Fruit fly (Drosophila melanogaster) whole organism, embryonic: Measurements from ENCODE around the gene glu.

Experiments
- ATbp ChIP-seq: fragments of 200-800 bp; sonication (Bioruptor generic); optimal IDR thresholded peaks from 2 replicates; lab custom pipeline; 2017; ENCODE audit warnings: missing biosample characterization, mild to moderate bottlenecking, missing genetic modification characterization, missing genetic modification reagents
- Ada2b ChIP-seq: fragments of 200-800 bp; sonication (Bioruptor generic); IDR thresholded peaks from 2 replicates; pipeline ENCODE4 v1.3.6; 2022; ENCODE audit warnings: missing biosample characterization, missing genetic modification characterization
- CG10462 ChIP-seq: fragments of 200-800 bp; sonication (Bioruptor generic); optimal IDR thresholded peaks from 2 replicates; lab custom pipeline; 2016; ENCODE audit warnings: missing biosample characterization, missing genetic modification characterization
- CG10654 ChIP-seq: fragments of 200-800 bp; sonication (Bioruptor generic); optimal IDR thresholded peaks from 2 replicates; lab custom pipeline; 2016; ENCODE audit warnings: missing biosample characterization, missing genetic modification characterization
- CG12299 ChIP-seq: fragments of 200-800 bp; sonication (Bioruptor generic); optimal IDR thresholded peaks from 2 replicates; lab custom pipeline; 2018; ENCODE audit warnings: missing biosample characterization, mild to moderate bottlenecking, missing genetic modification characterization
- CG14710 ChIP-seq: fragments of 200-800 bp; sonication (Bioruptor generic); optimal IDR thresholded peaks from 3 replicates; lab custom pipeline; 2019; ENCODE audit warnings: missing biosample characterization, mild to moderate bottlenecking, missing genetic modification characterization, moderate library complexity
- CG14860 ChIP-seq: fragments of 200-800 bp; sonication (Bioruptor generic); IDR thresholded peaks from 3 replicates; pipeline ENCODE4 v1.3.6; 2022; ENCODE audit warnings: missing biosample characterization, missing genetic modification characterization; ENCODE audit not compliant: partially characterized antibody
- CG14965 ChIP-seq: fragments of 200-800 bp; sonication (Bioruptor generic); optimal IDR thresholded peaks from 2 replicates; lab custom pipeline; 2016; ENCODE audit warnings: missing biosample characterization, missing genetic modification characterization, borderline replicate concordance
- CG15696 ChIP-seq: fragments of 200-800 bp; sonication (Bioruptor generic); optimal IDR thresholded peaks from 2 replicates; lab custom pipeline; 2019; ENCODE audit warnings: missing biosample characterization, mild to moderate bottlenecking, missing genetic modification characterization, moderate library complexity
- CG3065 ChIP-seq: fragments of 200-800 bp; sonication (Bioruptor generic); optimal IDR thresholded peaks from 2 replicates; lab custom pipeline; 2016; ENCODE audit warnings: missing biosample characterization, missing genetic modification characterization
- CG33213 ChIP-seq: fragments of 200-800 bp; sonication (Bioruptor generic); optimal IDR thresholded peaks from 3 replicates; lab custom pipeline; 2016; ENCODE audit warnings: missing biosample characterization, missing genetic modification characterization
- CG4360 ChIP-seq: fragments of 200-800 bp; sonication (Bioruptor generic); IDR thresholded peaks from 2 replicates; pipeline ENCODE4 v1.3.6; 2022; ENCODE audit warnings: missing biosample characterization, missing genetic modification characterization
- CG6254 ChIP-seq: fragments of 200-800 bp; sonication (Bioruptor generic); optimal IDR thresholded peaks from 3 replicates; lab custom pipeline; 2017; ENCODE audit warnings: mild to moderate bottlenecking, missing biosample characterization, missing genetic modification reagents, missing genetic modification characterization
- CG6654 ChIP-seq: fragments of 200-800 bp; sonication (Bioruptor generic); optimal IDR thresholded peaks from 2 replicates; lab custom pipeline; 2017; ENCODE audit warnings: missing biosample characterization, mild to moderate bottlenecking, missing genetic modification characterization
- CG7963 ChIP-seq: fragments of 200-800 bp; sonication (Bioruptor generic); IDR thresholded peaks from 3 replicates; pipeline ENCODE4 v1.3.6; 2022; ENCODE audit warnings: missing biosample characterization, missing genetic modification characterization; ENCODE audit not compliant: partially characterized antibody
- CG9727 ChIP-seq: fragments of 200-800 bp; sonication (Bioruptor generic); optimal IDR thresholded peaks from 3 replicates; lab custom pipeline; 2017; ENCODE audit warnings: missing biosample characterization, mild to moderate bottlenecking, missing genetic modification characterization
- CoRest ChIP-seq: fragments of 200-800 bp; sonication (Bioruptor generic); optimal IDR thresholded peaks from 3 replicates; lab custom pipeline; 2018; ENCODE audit warnings: missing biosample characterization, mild to moderate bottlenecking, missing genetic modification characterization, moderate library complexity
- D ChIP-seq, 2 experiments: fragments of 200-800 bp in 1 of 2; fragments of >200 bp in 1 of 2; sonication (Bioruptor generic) in 1 of 2; optimal IDR thresholded peaks; 2 replicates in 1 of 2; 3 replicates in 1 of 2; lab custom pipeline; 2017; ENCODE audit warnings: mild to moderate bottlenecking in 1 of 2, missing biosample characterization in 1 of 2, missing genetic modification characterization in 1 of 2, missing genetic modification reagents in 1 of 2
- Doc3 ChIP-seq: fragments of 200-800 bp; sonication (Bioruptor generic); IDR thresholded peaks from 3 replicates; pipeline ENCODE4 v1.3.6; 2022; ENCODE audit warnings: missing biosample characterization, missing genetic modification characterization; ENCODE audit not compliant: partially characterized antibody
- Eip74EF ChIP-seq, 2 experiments: fragments of 200-800 bp in 1 of 2; fragments of >200 bp in 1 of 2; sonication (Bioruptor generic) in 1 of 2; optimal IDR thresholded peaks; 2 replicates each; lab custom pipeline; 2017 to 2019; ENCODE audit warnings: missing biosample characterization in 2 of 2, missing genetic modification characterization in 2 of 2, mild to moderate bottlenecking in 1 of 2, moderate library complexity in 1 of 2
- Neu2 ChIP-seq: fragments of 200-800 bp; sonication (Bioruptor generic); optimal IDR thresholded peaks from 3 replicates; lab custom pipeline; 2016; ENCODE audit warnings: missing biosample characterization, missing genetic modification characterization, borderline replicate concordance
- NfI ChIP-seq: fragments of 200-800 bp; sonication (Bioruptor generic); optimal IDR thresholded peaks from 3 replicates; lab custom pipeline; 2018; ENCODE audit warnings: missing biosample characterization, mild to moderate bottlenecking, missing genetic modification characterization, moderate library complexity
- PHDP ChIP-seq: fragments of 200-800 bp; sonication (Bioruptor generic); optimal IDR thresholded peaks from 3 replicates; lab custom pipeline; 2018; ENCODE audit warnings: missing biosample characterization, mild to moderate bottlenecking, missing genetic modification characterization, moderate library complexity
- Ptx1 ChIP-seq: fragments of 200-800 bp; sonication (Bioruptor generic); IDR thresholded peaks from 2 replicates; pipeline ENCODE4 v1.3.6; 2022; ENCODE audit warnings: missing biosample characterization, missing genetic modification characterization
- Rx ChIP-seq: fragments of 200-800 bp; sonication (Bioruptor generic); IDR thresholded peaks from 2 replicates; pipeline ENCODE4 v1.3.6; 2022; ENCODE audit warnings: missing biosample characterization, missing genetic modification characterization
- Six4 ChIP-seq: fragments of 200-800 bp; sonication (Bioruptor generic); optimal IDR thresholded peaks from 2 replicates; lab custom pipeline; 2016; ENCODE audit warnings: missing biosample characterization, missing genetic modification characterization
- ato ChIP-seq: fragments of 200-800 bp; sonication (Bioruptor generic); IDR thresholded peaks from 2 replicates; pipeline ENCODE4 v1.3.6; 2022; ENCODE audit warnings: missing biosample characterization, missing genetic modification characterization; ENCODE audit not compliant: partially characterized antibody
- chm ChIP-seq: fragments of 200-800 bp; sonication (Bioruptor generic); IDR thresholded peaks from 2 replicates; pipeline ENCODE4 v1.3.6; 2022; ENCODE audit warnings: missing biosample characterization, missing genetic modification characterization
- eyg ChIP-seq: fragments of 200-800 bp; sonication (Bioruptor generic); optimal IDR thresholded peaks from 3 replicates; lab custom pipeline; 2016; ENCODE audit warnings: missing biosample characterization, missing genetic modification characterization
- gcm2 ChIP-seq: fragments of 200-800 bp; sonication (Bioruptor generic); optimal IDR thresholded peaks from 2 replicates; lab custom pipeline; 2016; ENCODE audit warnings: missing biosample characterization, missing genetic modification characterization
- grau ChIP-seq: fragments of 200-800 bp; optimal IDR thresholded peaks from 3 replicates; lab custom pipeline; 2019; ENCODE audit warnings: missing biosample characterization, mild to moderate bottlenecking, missing genetic modification characterization, moderate library complexity
- h ChIP-seq: fragments of >200 bp; optimal IDR thresholded peaks from 2 replicates; lab custom pipeline; 2017
- insv ChIP-seq, 2 experiments: fragments of 200-800 bp; sonication (Bioruptor generic); optimal IDR thresholded peaks; 3 replicates each; lab custom pipeline; 2016 to 2018; ENCODE audit warnings: missing biosample characterization in 2 of 2, missing genetic modification characterization in 2 of 2
- ken ChIP-seq: fragments of 200-800 bp; sonication (Bioruptor generic); IDR thresholded peaks from 3 replicates; pipeline ENCODE4 v1.3.6; 2022; ENCODE audit warnings: missing biosample characterization, missing genetic modification characterization
- knrl ChIP-seq: fragments of 200-800 bp; sonication (Bioruptor generic); IDR thresholded peaks from 3 replicates; pipeline ENCODE4 v1.3.6; 2022; ENCODE audit warnings: missing biosample characterization, missing genetic modification characterization; ENCODE audit not compliant: partially characterized antibody
- lilli ChIP-seq: fragments of 200-800 bp; sonication (Bioruptor generic); optimal IDR thresholded peaks from 3 replicates; lab custom pipeline; 2016; ENCODE audit warnings: missing biosample characterization, missing genetic modification characterization
- nmo ChIP-seq: fragments of 200-800 bp; sonication (Bioruptor generic); optimal IDR thresholded peaks from 2 replicates; lab custom pipeline; 2018; ENCODE audit warnings: missing biosample characterization, mild to moderate bottlenecking, missing genetic modification characterization, moderate library complexity
- oc ChIP-seq: fragments of 200-800 bp; sonication (Bioruptor generic); optimal IDR thresholded peaks from 2 replicates; lab custom pipeline; 2018; ENCODE audit warnings: missing biosample characterization, mild to moderate bottlenecking, missing genetic modification characterization, moderate library complexity
- org-1 ChIP-seq: fragments of 200-800 bp; sonication (Bioruptor generic); optimal IDR thresholded peaks from 2 replicates; lab custom pipeline; 2017; ENCODE audit warnings: missing biosample characterization, missing genetic modification characterization
- peb ChIP-seq: fragments of 200-800 bp; sonication (Bioruptor generic); IDR thresholded peaks from 2 replicates; pipeline ENCODE4 v1.3.6; 2022; ENCODE audit warnings: missing biosample characterization, missing genetic modification characterization
- seq ChIP-seq: fragments of 200-800 bp; sonication (Bioruptor generic); IDR thresholded peaks from 2 replicates; pipeline ENCODE4 v1.3.6; 2022; ENCODE audit warnings: missing biosample characterization, missing genetic modification characterization
- sug ChIP-seq: fragments of 200-800 bp; optimal IDR thresholded peaks from 2 replicates; lab custom pipeline; 2019; ENCODE audit warnings: missing biosample characterization, mild to moderate bottlenecking, missing genetic modification characterization, moderate library complexity
- tgo ChIP-seq: fragments of 200-800 bp; sonication (Bioruptor generic); IDR thresholded peaks from 3 replicates; pipeline ENCODE4 v1.3.6; 2022; ENCODE audit warnings: missing biosample characterization, missing genetic modification characterization
- tx ChIP-seq: fragments of 200-800 bp; sonication (Bioruptor generic); optimal IDR thresholded peaks from 2 replicates; lab custom pipeline; 2016; ENCODE audit warnings: missing biosample characterization, missing genetic modification characterization
- unpg ChIP-seq: fragments of 200-800 bp; sonication (Bioruptor generic); optimal IDR thresholded peaks from 3 replicates; lab custom pipeline; 2018; ENCODE audit warnings: missing biosample characterization, mild to moderate bottlenecking, missing genetic modification characterization, moderate library complexity
- vvl ChIP-seq: fragments of 200-800 bp; sonication (Bioruptor generic); IDR thresholded peaks from 2 replicates; pipeline ENCODE4 v1.3.6; 2022; ENCODE audit warnings: missing biosample characterization, missing genetic modification characterization
- z ChIP-seq: fragments of 200-800 bp; sonication (Bioruptor generic); IDR thresholded peaks from 3 replicates; pipeline ENCODE4 v1.3.6; 2022; ENCODE audit warnings: missing biosample characterization, missing genetic modification characterization
- zf30C ChIP-seq: fragments of 200-800 bp; sonication (Bioruptor generic); optimal IDR thresholded peaks from 3 replicates; lab custom pipeline; 2018; ENCODE audit warnings: missing biosample characterization, mild to moderate bottlenecking, missing genetic modification characterization

The glu gene

DNA sequence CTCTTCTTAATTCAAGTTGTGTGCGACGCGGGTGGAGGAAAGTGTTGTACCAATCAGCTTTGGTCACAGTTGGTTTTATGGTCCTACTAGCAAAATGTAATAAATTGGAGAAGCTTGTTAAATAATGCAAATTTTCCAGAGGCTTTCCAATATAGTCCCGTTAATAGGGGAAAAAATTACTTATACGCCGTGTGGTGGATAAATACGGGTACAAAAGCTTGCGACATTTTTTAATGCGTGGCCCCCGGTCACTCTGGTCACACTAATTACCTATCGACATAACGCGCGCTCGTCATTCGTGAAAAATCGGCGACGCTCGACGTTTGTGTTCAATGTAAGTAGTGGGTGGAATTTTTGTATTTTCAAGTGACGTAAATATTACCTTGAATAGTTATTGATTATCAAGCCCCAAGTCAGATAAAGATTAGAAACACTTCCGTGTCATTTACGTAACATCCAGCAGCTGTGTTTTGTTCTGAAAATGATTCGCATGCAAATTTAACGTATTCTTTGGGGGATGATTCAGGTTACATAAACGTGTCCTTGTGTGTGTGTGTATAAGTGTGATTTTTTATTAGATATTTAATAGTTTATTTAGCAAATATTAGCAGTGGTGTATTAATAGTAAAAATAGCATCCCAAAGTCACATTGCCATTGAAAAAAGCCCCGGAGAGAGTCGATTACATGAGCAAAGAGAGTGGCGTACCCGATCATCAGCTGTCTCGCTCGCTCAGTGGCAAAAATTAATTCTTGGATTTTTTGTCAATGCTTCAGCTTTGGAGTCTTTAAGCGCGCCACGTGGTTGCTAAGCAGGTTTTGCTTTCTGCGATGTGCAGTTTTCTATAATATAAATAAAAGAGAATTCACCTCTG is 18.3 kb downstream of the glu start, which contains the start of gene Cyt-c-p (continued):
- TF ChIP-seq knrl (GFP tag; lab: Robert Waterston, UW) (peak; percentile 61), CG7963 (GFP tag; lab: Robert Waterston, UW) (no peak), CG14860 (GFP tag; lab: Robert Waterston, UW) (peak; percentile 17; the same call in 1 of the 3 replicates), CG14965 (GFP tag; lab: Kevin White, UChicago) (no peak), Ada2b (GFP tag; lab: Robert Waterston, UW) (no peak), tx (GFP tag; lab: Kevin White, UChicago) (peak; percentile 16), zf30C (no peak), CG3065 (GFP tag; lab: Kevin White, UChicago) (no peak), CG10654 (GFP tag; lab: Kevin White, UChicago) (no peak), CG15696 (tag; lab: Kevin White, UChicago) (no peak), oc (tag; lab: Kevin White, UChicago) (no peak), Ptx1 (GFP tag; lab: Robert Waterston, UW) (no peak), CG4360 (GFP tag; lab: Robert Waterston, UW) (no peak), CG10462 (no peak), tgo (no peak), CG12299 (tag; lab: Kevin White, UChicago) (peak; percentile 45), Rx (GFP tag; lab: Robert Waterston, UW) (no peak), org-1 (GFP tag; lab: Kevin White, UChicago) (no peak), vvl (0 out of 2 replicates have a peak, but pooled peaks have one; percentile 22), z (no peak), gcm2 (GFP tag; lab: Kevin White, UChicago) (peak; percentile 6), Six4 (GFP tag; lab: Kevin White, UChicago) (no peak), CoRest (tag; lab: Kevin White, UChicago) (peak; percentile 63), Eip74EF (GFP tag; optimal IDR thresholded peaks at IDR 0.05; lab: Kevin White, UChicago) (peak in 1 of 2 experiments; percentile 77), CG6254 (no peak), insv (GFP tag; optimal IDR thresholded peaks at IDR 0.05; lab: Kevin White, UChicago) (peak in 1 of 2 experiments; percentile 11), unpg (GFP tag; lab: Kevin White, UChicago) (peak; percentile 16), ATbp (GFP tag; lab: Kevin White, UChicago) (no peak), ken (no peak), Doc3 (GFP tag; lab: Robert Waterston, UW) (peak; percentile 47; the same call in 1 of the 3 replicates), CG14710 (tag; lab: Kevin White, UChicago) (peak; percentile 75), Neu2 (GFP tag; lab: Kevin White, UChicago) (peak; percentile 86), peb (no peak), D (optimal IDR thresholded peaks at IDR 0.05; lab: Kevin White, UChicago) (no peak), D (GFP tag; optimal IDR thresholded peaks at IDR 0.05; lab: Kevin White, UChicago) (no peak), eyg (GFP tag; lab: Kevin White, UChicago) (no peak), grau (tag; lab: Kevin White, UChicago) (peak; percentile 37), sug (tag; lab: Kevin White, UChicago) (peak; percentile 63), nmo (GFP tag; lab: Kevin White, UChicago) (peak; percentile 73), CG9727 (peak; percentile 44), PHDP (tag; lab: Kevin White, UChicago) (peak; percentile 36), lilli (peak; percentile 38), NfI (GFP tag; lab: Kevin White, UChicago) (no peak), chm (peak; percentile 67; the same call in 1 of the 2 replicates), seq (GFP tag; lab: Robert Waterston, UW) (0 out of 2 replicates have a peak, but pooled peaks have one; percentile 10), h (lab: Kevin White, UChicago) (no peak), CG33213 (GFP tag; lab: Kevin White, UChicago) (peak; percentile 83), CG6654 (GFP tag; lab: Kevin White, UChicago) (no peak), ato (GFP tag; lab: Robert Waterston, UW) (no peak)
